Fruit fly (Drosophila melanogaster) whole organism, embryonic: ENCODE measurements around the gene Ptp99A.

Experiments
- Atf6 ChIP-seq: fragments of 200-800 bp; sonication (Bioruptor generic); IDR thresholded peaks from 2 replicates; pipeline ENCODE4 v1.3.6; 2022; ENCODE audit warnings: missing biosample characterization, missing genetic modification characterization
- CG10209 ChIP-seq: fragments of 200-800 bp; sonication (Bioruptor generic); optimal IDR thresholded peaks from 3 replicates; lab custom pipeline; 2017; ENCODE audit warnings: missing biosample characterization, mild to moderate bottlenecking, missing genetic modification characterization, missing genetic modification reagents
- CG10543 ChIP-seq: fragments of 200-800 bp; sonication (Bioruptor generic); optimal IDR thresholded peaks from 3 replicates; lab custom pipeline; 2017; ENCODE audit warnings: missing biosample characterization, mild to moderate bottlenecking, missing genetic modification characterization, moderate library complexity
- CG11398 ChIP-seq: fragments of 200-800 bp; sonication (Bioruptor generic); optimal IDR thresholded peaks from 2 replicates; lab custom pipeline; 2016; ENCODE audit warnings: missing biosample characterization, missing genetic modification characterization
- CG12391 ChIP-seq: fragments of 200-800 bp; sonication (Bioruptor generic); optimal IDR thresholded peaks from 3 replicates; lab custom pipeline; 2018; ENCODE audit warnings: missing biosample characterization, mild to moderate bottlenecking, missing genetic modification characterization, moderate library complexity
- CG13424 ChIP-seq: fragments of 200-800 bp; sonication (Bioruptor generic); optimal IDR thresholded peaks from 2 replicates; lab custom pipeline; 2019; ENCODE audit warnings: missing biosample characterization, mild to moderate bottlenecking, missing genetic modification characterization, moderate library complexity
- CG15601 ChIP-seq: fragments of 200-800 bp; sonication (Bioruptor generic); optimal IDR thresholded peaks from 3 replicates; lab custom pipeline; 2019; ENCODE audit warnings: missing biosample characterization, mild to moderate bottlenecking, missing genetic modification characterization, moderate library complexity
- CG17802 ChIP-seq: fragments of 200-800 bp; sonication (Bioruptor generic); optimal IDR thresholded peaks from 2 replicates; lab custom pipeline; 2018; ENCODE audit warnings: missing biosample characterization, mild to moderate bottlenecking, missing genetic modification characterization, moderate library complexity
- CG17912 ChIP-seq: fragments of 200-800 bp; sonication (Bioruptor generic); optimal IDR thresholded peaks from 2 replicates; lab custom pipeline; 2018; ENCODE audit warnings: missing biosample characterization, mild to moderate bottlenecking, missing genetic modification characterization
- CG18476 ChIP-seq: fragments of 200-800 bp; sonication (Bioruptor generic); optimal IDR thresholded peaks from 2 replicates; lab custom pipeline; 2016; ENCODE audit warnings: missing biosample characterization, mild to moderate bottlenecking, missing genetic modification characterization
- CG2116 ChIP-seq: fragments of 200-800 bp; sonication (Bioruptor generic); optimal IDR thresholded peaks from 3 replicates; lab custom pipeline; 2018; ENCODE audit warnings: missing biosample characterization, mild to moderate bottlenecking, missing genetic modification characterization
- CG31441 ChIP-seq: fragments of 200-800 bp; sonication (Bioruptor generic); IDR thresholded peaks from 2 replicates; pipeline ENCODE4 v1.3.6; 2022; ENCODE audit warnings: missing biosample characterization, missing genetic modification characterization
- CG34376 ChIP-seq: fragments of 200-800 bp; sonication (Bioruptor generic); optimal IDR thresholded peaks from 2 replicates; lab custom pipeline; 2018; ENCODE audit warnings: missing biosample characterization, mild to moderate bottlenecking, missing genetic modification characterization
- CG34422 ChIP-seq: fragments of 200-800 bp; sonication (Bioruptor generic); IDR thresholded peaks from 3 replicates; pipeline ENCODE4 v1.3.6; 2022; ENCODE audit warnings: missing biosample characterization, missing genetic modification characterization
- CG43689 ChIP-seq: fragments of 200-800 bp; sonication (Bioruptor generic); IDR thresholded peaks from 2 replicates; pipeline ENCODE4 v1.3.6; 2022; ENCODE audit warnings: missing biosample characterization, missing genetic modification characterization
- CG4424 ChIP-seq: fragments of 200-800 bp; sonication (Bioruptor generic); optimal IDR thresholded peaks from 3 replicates; lab custom pipeline; 2016; ENCODE audit warnings: missing biosample characterization, missing genetic modification characterization
- CG4820 ChIP-seq: fragments of 200-800 bp; sonication (Bioruptor generic); optimal IDR thresholded peaks from 3 replicates; lab custom pipeline; 2016; ENCODE audit warnings: missing biosample characterization, missing genetic modification characterization
- CG6254 ChIP-seq: fragments of 200-800 bp; sonication (Bioruptor generic); optimal IDR thresholded peaks from 3 replicates; lab custom pipeline; 2017; ENCODE audit warnings: mild to moderate bottlenecking, missing biosample characterization, missing genetic modification reagents, missing genetic modification characterization
- CG6654 ChIP-seq: fragments of 200-800 bp; sonication (Bioruptor generic); optimal IDR thresholded peaks from 2 replicates; lab custom pipeline; 2017; ENCODE audit warnings: missing biosample characterization, mild to moderate bottlenecking, missing genetic modification characterization
- CG7556 ChIP-seq: fragments of 200-800 bp; sonication (Bioruptor generic); optimal IDR thresholded peaks from 2 replicates; lab custom pipeline; 2017; ENCODE audit warnings: missing biosample characterization, mild to moderate bottlenecking, missing genetic modification characterization
- CG7786 ChIP-seq: fragments of 200-800 bp; sonication (Bioruptor generic); optimal IDR thresholded peaks from 2 replicates; lab custom pipeline; 2016; ENCODE audit warnings: missing biosample characterization, missing genetic modification characterization
- CG8944 ChIP-seq: fragments of 200-800 bp; sonication (Bioruptor generic); optimal IDR thresholded peaks from 3 replicates; lab custom pipeline; 2016; ENCODE audit warnings: missing biosample characterization, missing genetic modification characterization
- CoRest ChIP-seq: fragments of 200-800 bp; sonication (Bioruptor generic); optimal IDR thresholded peaks from 3 replicates; lab custom pipeline; 2018; ENCODE audit warnings: missing biosample characterization, mild to moderate bottlenecking, missing genetic modification characterization, moderate library complexity
- D ChIP-seq, 2 experiments: fragments of 200-800 bp in 1 of 2; fragments of >200 bp in 1 of 2; sonication (Bioruptor generic) in 1 of 2; optimal IDR thresholded peaks; 2 replicates in 1 of 2; 3 replicates in 1 of 2; lab custom pipeline; 2017; ENCODE audit warnings: mild to moderate bottlenecking in 1 of 2, missing biosample characterization in 1 of 2, missing genetic modification characterization in 1 of 2, missing genetic modification reagents in 1 of 2
- D19B ChIP-seq: fragments of 200-800 bp; sonication (Bioruptor generic); optimal IDR thresholded peaks from 2 replicates; lab custom pipeline; 2017; ENCODE audit warnings: missing biosample characterization, mild to moderate bottlenecking, missing genetic modification characterization
- Dref ChIP-seq: fragments of 200-800 bp; sonication (Bioruptor generic); IDR thresholded peaks from 2 replicates; pipeline ENCODE4 v1.3.6; 2022; ENCODE audit warnings: missing biosample characterization, missing genetic modification characterization
- Ets65A ChIP-seq: fragments of 200-800 bp; sonication (Bioruptor generic); peaks from one replicate; lab custom pipeline; 2016; ENCODE audit warnings: missing biosample characterization, missing genetic modification characterization
- Fer2 ChIP-seq: fragments of 200-800 bp; sonication (Bioruptor generic); optimal IDR thresholded peaks from 2 replicates; lab custom pipeline; 2018; ENCODE audit warnings: missing biosample characterization, mild to moderate bottlenecking, missing genetic modification characterization, moderate library complexity
- Kr ChIP-seq: fragments of 200-800 bp; sonication (Bioruptor generic); optimal IDR thresholded peaks from 2 replicates; lab custom pipeline; 2017; ENCODE audit warnings: missing biosample characterization, mild to moderate bottlenecking, missing genetic modification characterization
- Nf-YC ChIP-seq: fragments of 200-800 bp; optimal IDR thresholded peaks from 3 replicates; lab custom pipeline; 2019; ENCODE audit warnings: missing biosample characterization, mild to moderate bottlenecking, missing genetic modification characterization, moderate library complexity
- Oli ChIP-seq: fragments of 200-800 bp; sonication (Bioruptor generic); optimal IDR thresholded peaks from 2 replicates; lab custom pipeline; 2018; ENCODE audit warnings: missing biosample characterization, mild to moderate bottlenecking, missing genetic modification characterization, moderate library complexity
- PHDP ChIP-seq: fragments of 200-800 bp; sonication (Bioruptor generic); optimal IDR thresholded peaks from 3 replicates; lab custom pipeline; 2018; ENCODE audit warnings: missing biosample characterization, mild to moderate bottlenecking, missing genetic modification characterization, moderate library complexity
- az2 ChIP-seq: fragments of 200-800 bp; sonication (Bioruptor generic); optimal IDR thresholded peaks from 3 replicates; lab custom pipeline; 2016; ENCODE audit warnings: missing biosample characterization, missing genetic modification characterization
- bcd ChIP-seq: fragments of 200-800 bp; sonication (Bioruptor generic); optimal IDR thresholded peaks from 2 replicates; lab custom pipeline; 2017; ENCODE audit warnings: missing biosample characterization, mild to moderate bottlenecking, missing genetic modification characterization
- bsh ChIP-seq, 2 experiments: fragments of 200-800 bp; sonication (Bioruptor generic); optimal IDR thresholded peaks; 2 replicates each; lab custom pipeline; 2017 to 2018; ENCODE audit warnings: mild to moderate bottlenecking in 2 of 2, missing biosample characterization in 2 of 2, missing genetic modification characterization in 2 of 2, moderate library complexity in 1 of 2
- chn ChIP-seq: fragments of 200-800 bp; sonication (Bioruptor generic); optimal IDR thresholded peaks from 2 replicates; lab custom pipeline; 2016; ENCODE audit warnings: missing biosample characterization, missing genetic modification characterization
- exex ChIP-seq: fragments of 200-800 bp; sonication (Bioruptor generic); optimal IDR thresholded peaks from 4 replicates; lab custom pipeline; 2018; ENCODE audit warnings: missing biosample characterization, mild to moderate bottlenecking, missing genetic modification characterization, moderate library complexity
- fru ChIP-seq: fragments of >200 bp; optimal IDR thresholded peaks from 2 replicates; lab custom pipeline; 2017
- grau ChIP-seq: fragments of 200-800 bp; optimal IDR thresholded peaks from 3 replicates; lab custom pipeline; 2019; ENCODE audit warnings: missing biosample characterization, mild to moderate bottlenecking, missing genetic modification characterization, moderate library complexity
- h ChIP-seq: fragments of >200 bp; optimal IDR thresholded peaks from 2 replicates; lab custom pipeline; 2017
- nom ChIP-seq: fragments of 200-800 bp; sonication (Bioruptor generic); optimal IDR thresholded peaks from 2 replicates; lab custom pipeline; 2017; ENCODE audit warnings: missing biosample characterization, missing genetic modification characterization, mild to moderate bottlenecking, moderate library complexity, missing genetic modification reagents
- phol ChIP-seq: fragments of 200-800 bp; sonication (Bioruptor generic); optimal IDR thresholded peaks from 3 replicates; lab custom pipeline; 2018; ENCODE audit warnings: missing biosample characterization, mild to moderate bottlenecking, missing genetic modification characterization, moderate library complexity
- schlank ChIP-seq: fragments of 200-800 bp; sonication (Bioruptor generic); optimal IDR thresholded peaks from 2 replicates; lab custom pipeline; 2018; ENCODE audit warnings: missing biosample characterization, mild to moderate bottlenecking, missing genetic modification characterization
- sens-2 ChIP-seq: fragments of 200-800 bp; sonication (Bioruptor generic); IDR thresholded peaks from 2 replicates; pipeline ENCODE4 v1.3.6; 2022; ENCODE audit warnings: missing biosample characterization, missing genetic modification characterization
- slbo ChIP-seq: fragments of 200-800 bp; sonication (Bioruptor generic); IDR thresholded peaks from 2 replicates; pipeline ENCODE4 v1.3.6; 2022; ENCODE audit warnings: missing biosample characterization, missing genetic modification characterization
- tna ChIP-seq: fragments of 200-800 bp; sonication (Bioruptor generic); IDR thresholded peaks from 2 replicates; pipeline ENCODE4 v1.3.6; 2022; ENCODE audit warnings: missing biosample characterization, missing genetic modification characterization; ENCODE audit not compliant: partially characterized antibody
- unc-4 ChIP-seq: fragments of 200-800 bp; sonication (Bioruptor generic); IDR thresholded peaks from 2 replicates; pipeline ENCODE4 v1.3.6; 2022; ENCODE audit warnings: missing biosample characterization, missing genetic modification characterization; ENCODE audit not compliant: partially characterized antibody
- unpg ChIP-seq: fragments of 200-800 bp; sonication (Bioruptor generic); optimal IDR thresholded peaks from 3 replicates; lab custom pipeline; 2018; ENCODE audit warnings: missing biosample characterization, mild to moderate bottlenecking, missing genetic modification characterization, moderate library complexity
- vvl ChIP-seq: fragments of 200-800 bp; sonication (Bioruptor generic); IDR thresholded peaks from 2 replicates; pipeline ENCODE4 v1.3.6; 2022; ENCODE audit warnings: missing biosample characterization, missing genetic modification characterization
- zen ChIP-seq: fragments of 200-800 bp; sonication (Bioruptor generic); optimal IDR thresholded peaks from 3 replicates; lab custom pipeline; 2018; ENCODE audit warnings: missing biosample characterization, mild to moderate bottlenecking, missing genetic modification characterization, moderate library complexity
- zf30C ChIP-seq: fragments of 200-800 bp; sonication (Bioruptor generic); optimal IDR thresholded peaks from 3 replicates; lab custom pipeline; 2018; ENCODE audit warnings: missing biosample characterization, mild to moderate bottlenecking, missing genetic modification characterization

The Ptp99A gene

DNA sequence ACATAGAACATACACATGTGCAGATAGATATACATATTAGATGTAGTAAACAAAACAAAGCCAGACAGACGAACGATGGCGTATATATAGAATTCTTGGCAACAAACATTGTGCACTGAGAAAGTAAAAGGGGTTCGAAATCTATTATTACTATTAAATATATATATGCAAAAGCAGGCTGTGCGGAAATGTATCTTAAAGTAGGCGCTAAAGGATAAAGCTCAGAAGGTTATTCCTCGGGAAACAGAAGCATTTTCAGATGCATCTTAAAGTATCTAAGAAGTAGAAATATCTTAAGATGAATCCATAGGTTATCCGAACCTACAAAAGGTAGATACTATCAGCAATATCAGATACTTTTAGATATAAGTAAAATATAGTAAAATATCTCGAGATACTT lies 118.4 kb downstream of the Ptp99A start (continued):
- TF ChIP-seq CG2116 (GFP tag; lab: Kevin White, UChicago) (no peak), schlank (tag; lab: Kevin White, UChicago) (no peak), zf30C (GFP tag; lab: Kevin White, UChicago) (peak; percentile 19), CG34376 (no peak), Oli (tag; lab: Kevin White, UChicago) (peak; percentile 8), CG17802 (tag; lab: Kevin White, UChicago) (no peak), Nf-YC (tag; lab: Kevin White, UChicago) (peak; percentile 2), nom (GFP tag; lab: Kevin White, UChicago) (no peak), unc-4 (GFP tag; lab: Robert Waterston, UW) (no peak), Fer2 (no peak), CG10543 (no peak), CG13424 (tag; lab: Kevin White, UChicago) (peak; percentile 29), chn (no peak), CG6254 (GFP tag; lab: Kevin White, UChicago) (no peak), vvl (GFP tag; lab: Robert Waterston, UW) (no peak), CG4424 (GFP tag; lab: Kevin White, UChicago) (peak; percentile 12), unpg (no peak), CG11398 (GFP tag; lab: Kevin White, UChicago) (no peak), phol (peak; percentile 31), CG10209 (GFP tag; lab: Kevin White, UChicago) (peak; percentile 13), CG43689 (GFP tag; lab: Robert Waterston, UW) (no peak), az2 (GFP tag; lab: Kevin White, UChicago) (peak; percentile 7), bcd (GFP tag; lab: Kevin White, UChicago) (peak; percentile 20), Kr (GFP tag; lab: Kevin White, UChicago) (no peak), CG6654 (GFP tag; lab: Kevin White, UChicago) (no peak), CG17912 (GFP tag; lab: Kevin White, UChicago) (no peak), CoRest (peak; percentile 39), tna (no peak), PHDP (tag; lab: Kevin White, UChicago) (peak; percentile 0), Atf6 (GFP tag; lab: Robert Waterston, UW) (no peak), D19B (peak; percentile 33), slbo (GFP tag; lab: Robert Waterston, UW) (no peak), CG15601 (tag; lab: Kevin White, UChicago) (peak; percentile 1), exex (tag; lab: Kevin White, UChicago) (no peak), CG12391 (tag; lab: Kevin White, UChicago) (peak; percentile 1), zen (no peak), CG7786 (GFP tag; lab: Kevin White, UChicago) (no peak), CG8944 (no peak), Dref (GFP tag; lab: Robert Waterston, UW) (no peak), fru (lab: Kevin White, UChicago) (no peak), D (optimal IDR thresholded peaks at IDR 0.05; lab: Kevin White, UChicago) (no peak), D (GFP tag; optimal IDR thresholded peaks at IDR 0.05; lab: Kevin White, UChicago) (peak; percentile 18), CG4820 (GFP tag; lab: Kevin White, UChicago) (no peak), Ets65A (GFP tag; lab: Kevin White, UChicago) (peak; percentile 78), CG7556 (GFP tag; lab: Kevin White, UChicago) (peak; percentile 34), grau (tag; lab: Kevin White, UChicago) (peak; percentile 22), bsh (GFP tag; optimal IDR thresholded peaks at IDR 0.05; lab: Kevin White, UChicago) (peak in 1 of 2 experiments; percentile 14), CG34422 (GFP tag; lab: Robert Waterston, UW) (no peak), sens-2 (GFP tag; lab: Robert Waterston, UW) (no peak), CG18476 (GFP tag; lab: Kevin White, UChicago) (no peak), CG31441 (GFP tag; lab: Robert Waterston, UW) (peak; percentile 59; the same call in 1 of the 2 replicates), h (lab: Kevin White, UChicago) (no peak)
